Fruit fly (Drosophila melanogaster) whole organism, embryonic: ENCODE measurements around the gene BCL7-like.

ENCODE experiments used
- CG1024 ChIP-seq: fragments of 200-800 bp; sonication (Bioruptor generic); IDR thresholded peaks from 2 replicates; pipeline ENCODE4 v1.3.6; 2022; ENCODE audit warnings: missing biosample characterization, missing genetic modification characterization
- CG12071 ChIP-seq: fragments of 200-800 bp; sonication (Bioruptor generic); optimal IDR thresholded peaks from 3 replicates; lab custom pipeline; 2018; ENCODE audit warnings: missing biosample characterization, mild to moderate bottlenecking, missing genetic modification characterization
- CG12391 ChIP-seq: fragments of 200-800 bp; sonication (Bioruptor generic); optimal IDR thresholded peaks from 3 replicates; lab custom pipeline; 2018; ENCODE audit warnings: missing biosample characterization, mild to moderate bottlenecking, missing genetic modification characterization, moderate library complexity
- CG14965 ChIP-seq: fragments of 200-800 bp; sonication (Bioruptor generic); optimal IDR thresholded peaks from 2 replicates; lab custom pipeline; 2016; ENCODE audit warnings: missing biosample characterization, missing genetic modification characterization, borderline replicate concordance
- CG16813 ChIP-seq: fragments of 200-800 bp; sonication (Bioruptor generic); IDR thresholded peaks from 3 replicates; pipeline ENCODE4 v1.3.6; 2022; ENCODE audit warnings: missing biosample characterization, missing genetic modification characterization; ENCODE audit not compliant: partially characterized antibody
- CG17912 ChIP-seq: fragments of 200-800 bp; sonication (Bioruptor generic); optimal IDR thresholded peaks from 2 replicates; lab custom pipeline; 2018; ENCODE audit warnings: missing biosample characterization, mild to moderate bottlenecking, missing genetic modification characterization
- CG1792 ChIP-seq: fragments of 200-800 bp; sonication (Bioruptor generic); optimal IDR thresholded peaks from 2 replicates; lab custom pipeline; 2016; ENCODE audit warnings: missing biosample characterization, missing genetic modification characterization
- CG18476 ChIP-seq: fragments of 200-800 bp; sonication (Bioruptor generic); optimal IDR thresholded peaks from 2 replicates; lab custom pipeline; 2016; ENCODE audit warnings: missing biosample characterization, mild to moderate bottlenecking, missing genetic modification characterization
- CG2116 ChIP-seq: fragments of 200-800 bp; sonication (Bioruptor generic); optimal IDR thresholded peaks from 3 replicates; lab custom pipeline; 2018; ENCODE audit warnings: missing biosample characterization, mild to moderate bottlenecking, missing genetic modification characterization
- CG2120 ChIP-seq: fragments of 200-800 bp; sonication (Bioruptor generic); optimal IDR thresholded peaks from 3 replicates; lab custom pipeline; 2016; ENCODE audit warnings: missing biosample characterization, missing genetic modification characterization
- CG2712 ChIP-seq: fragments of 200-800 bp; optimal IDR thresholded peaks from 3 replicates; lab custom pipeline; 2019; ENCODE audit warnings: missing biosample characterization, mild to moderate bottlenecking, missing genetic modification characterization, moderate library complexity
- CG33213 ChIP-seq: fragments of 200-800 bp; sonication (Bioruptor generic); optimal IDR thresholded peaks from 3 replicates; lab custom pipeline; 2016; ENCODE audit warnings: missing biosample characterization, missing genetic modification characterization
- CG3847 ChIP-seq: fragments of 200-800 bp; sonication (Bioruptor generic); IDR thresholded peaks from 2 replicates; pipeline ENCODE4 v1.3.6; 2022; ENCODE audit warnings: missing biosample characterization, missing genetic modification characterization
- CG5953 ChIP-seq: fragments of 200-800 bp; sonication (Bioruptor generic); IDR thresholded peaks from 2 replicates; pipeline ENCODE4 v1.3.6; 2022; ENCODE audit warnings: missing biosample characterization, missing genetic modification characterization
- CG6813 ChIP-seq: fragments of 200-800 bp; sonication (Bioruptor generic); optimal IDR thresholded peaks from 2 replicates; lab custom pipeline; 2017; ENCODE audit warnings: missing biosample characterization, missing genetic modification characterization, mild to moderate bottlenecking, moderate library complexity, missing genetic modification reagents
- CG7839 ChIP-seq: fragments of 200-800 bp; sonication (Bioruptor generic); optimal IDR thresholded peaks from 3 replicates; lab custom pipeline; 2018; ENCODE audit warnings: missing biosample characterization, mild to moderate bottlenecking, missing genetic modification characterization, moderate library complexity
- CG8388 ChIP-seq: fragments of 200-800 bp; sonication (Bioruptor generic); optimal IDR thresholded peaks from 2 replicates; lab custom pipeline; 2019; ENCODE audit warnings: missing biosample characterization, mild to moderate bottlenecking, missing genetic modification characterization, moderate library complexity
- CG8944 ChIP-seq: fragments of 200-800 bp; sonication (Bioruptor generic); optimal IDR thresholded peaks from 3 replicates; lab custom pipeline; 2016; ENCODE audit warnings: missing biosample characterization, missing genetic modification characterization
- CrebB ChIP-seq: fragments of 200-800 bp; sonication (Bioruptor generic); optimal IDR thresholded peaks from 3 replicates; lab custom pipeline; 2018; ENCODE audit warnings: missing biosample characterization, mild to moderate bottlenecking, missing genetic modification characterization
- GATAe ChIP-seq: fragments of 200-800 bp; sonication (Bioruptor generic); conservative IDR thresholded peaks from 2 replicates; pipeline ENCODE4 v1.3.6; 2022; ENCODE audit warnings: missing biosample characterization, missing genetic modification characterization
- Hsf ChIP-seq: fragments of 200-800 bp; sonication (Bioruptor generic); optimal IDR thresholded peaks from 3 replicates; lab custom pipeline; 2016; ENCODE audit warnings: missing biosample characterization, missing genetic modification characterization
- Jarid2 ChIP-seq: fragments of 200-800 bp; sonication (Bioruptor generic); optimal IDR thresholded peaks from 3 replicates; lab custom pipeline; 2017; ENCODE audit warnings: mild to moderate bottlenecking, missing biosample characterization, missing genetic modification reagents, missing genetic modification characterization
- Mad ChIP-seq: fragments of 200-800 bp; sonication (Bioruptor generic); optimal IDR thresholded peaks from 2 replicates; lab custom pipeline; 2016; ENCODE audit warnings: missing biosample characterization, missing genetic modification characterization
- Neu2 ChIP-seq: fragments of 200-800 bp; sonication (Bioruptor generic); optimal IDR thresholded peaks from 3 replicates; lab custom pipeline; 2016; ENCODE audit warnings: missing biosample characterization, missing genetic modification characterization, borderline replicate concordance
- Ptx1 ChIP-seq: fragments of 200-800 bp; sonication (Bioruptor generic); IDR thresholded peaks from 2 replicates; pipeline ENCODE4 v1.3.6; 2022; ENCODE audit warnings: missing biosample characterization, missing genetic modification characterization
- Ssrp ChIP-seq: fragments of 200-800 bp; sonication (Bioruptor generic); optimal IDR thresholded peaks from 2 replicates; lab custom pipeline; 2018; ENCODE audit warnings: missing biosample characterization, mild to moderate bottlenecking, missing genetic modification characterization, moderate library complexity
- Xbp1 ChIP-seq: fragments of 200-800 bp; sonication (Bioruptor generic); optimal IDR thresholded peaks from 3 replicates; lab custom pipeline; 2016; ENCODE audit warnings: missing biosample characterization, mild to moderate bottlenecking, missing genetic modification characterization
- abd-A ChIP-seq: fragments of 200-800 bp; sonication (Bioruptor generic); optimal IDR thresholded peaks from 3 replicates; lab custom pipeline; 2019; ENCODE audit warnings: missing biosample characterization, mild to moderate bottlenecking, missing genetic modification characterization, moderate library complexity
- al ChIP-seq: fragments of 200-800 bp; sonication (Bioruptor generic); IDR thresholded peaks from 2 replicates; pipeline ENCODE4 v1.3.6; 2022; ENCODE audit warnings: missing biosample characterization, missing genetic modification characterization
- ato ChIP-seq: fragments of 200-800 bp; sonication (Bioruptor generic); IDR thresholded peaks from 2 replicates; pipeline ENCODE4 v1.3.6; 2022; ENCODE audit warnings: missing biosample characterization, missing genetic modification characterization; ENCODE audit not compliant: partially characterized antibody
- cato ChIP-seq: fragments of 200-800 bp; sonication (Bioruptor generic); optimal IDR thresholded peaks from 2 replicates; lab custom pipeline; 2016; ENCODE audit warnings: missing biosample characterization, missing genetic modification characterization, borderline replicate concordance
- dmrt11E ChIP-seq: fragments of 200-800 bp; sonication (Bioruptor generic); optimal IDR thresholded peaks from 3 replicates; lab custom pipeline; 2018; ENCODE audit warnings: missing biosample characterization, mild to moderate bottlenecking, missing genetic modification characterization, moderate library complexity
- fd96Cb ChIP-seq: fragments of 200-800 bp; sonication (Bioruptor generic); optimal IDR thresholded peaks from 2 replicates; lab custom pipeline; 2018; ENCODE audit warnings: missing biosample characterization, mild to moderate bottlenecking, missing genetic modification characterization, moderate library complexity
- h ChIP-seq: fragments of >200 bp; optimal IDR thresholded peaks from 2 replicates; lab custom pipeline; 2017
- lab ChIP-seq: fragments of 200-800 bp; sonication (Bioruptor generic); optimal IDR thresholded peaks from 3 replicates; lab custom pipeline; 2017; ENCODE audit warnings: missing biosample characterization, missing genetic modification characterization, mild to moderate bottlenecking, moderate library complexity, missing genetic modification reagents
- luna ChIP-seq: fragments of 200-800 bp; sonication (Bioruptor generic); optimal IDR thresholded peaks from 2 replicates; lab custom pipeline; 2016; ENCODE audit warnings: missing biosample characterization, missing genetic modification characterization
- nerfin-1 ChIP-seq: fragments of 200-800 bp; sonication (Bioruptor generic); optimal IDR thresholded peaks from 3 replicates; lab custom pipeline; 2019; ENCODE audit warnings: missing biosample characterization, mild to moderate bottlenecking, missing genetic modification characterization, moderate library complexity
- nmo ChIP-seq: fragments of 200-800 bp; sonication (Bioruptor generic); optimal IDR thresholded peaks from 2 replicates; lab custom pipeline; 2018; ENCODE audit warnings: missing biosample characterization, mild to moderate bottlenecking, missing genetic modification characterization, moderate library complexity
- pros ChIP-seq: fragments of 200-800 bp; sonication (Bioruptor generic); optimal IDR thresholded peaks from 3 replicates; lab custom pipeline; 2019; ENCODE audit warnings: missing biosample characterization, mild to moderate bottlenecking, missing genetic modification characterization, moderate library complexity
- psq ChIP-seq: fragments of 200-800 bp; sonication (Bioruptor generic); optimal IDR thresholded peaks from 2 replicates; lab custom pipeline; 2017; ENCODE audit warnings: missing biosample characterization, missing genetic modification characterization
- run ChIP-seq: fragments of 200-800 bp; sonication (Bioruptor generic); optimal IDR thresholded peaks from 3 replicates; lab custom pipeline; 2018; ENCODE audit warnings: missing biosample characterization, mild to moderate bottlenecking, missing genetic modification characterization
- sqz ChIP-seq: fragments of 200-800 bp; sonication (Bioruptor generic); optimal IDR thresholded peaks from 3 replicates; lab custom pipeline; 2018; ENCODE audit warnings: missing biosample characterization, mild to moderate bottlenecking, missing genetic modification characterization
- sr ChIP-seq: fragments of 200-800 bp; sonication (Bioruptor generic); IDR thresholded peaks from 3 replicates; pipeline ENCODE4 v1.3.6; 2022; ENCODE audit warnings: missing biosample characterization, missing genetic modification characterization
- tap ChIP-seq: fragments of 200-800 bp; optimal IDR thresholded peaks from 3 replicates; lab custom pipeline; 2019; ENCODE audit warnings: missing biosample characterization, mild to moderate bottlenecking, missing genetic modification characterization, moderate library complexity
- trem ChIP-seq: fragments of 200-800 bp; optimal IDR thresholded peaks from 3 replicates; lab custom pipeline; 2019; ENCODE audit warnings: missing biosample characterization, mild to moderate bottlenecking, missing genetic modification characterization, moderate library complexity
- ttk ChIP-seq: fragments of 200-800 bp; sonication (Bioruptor generic); IDR thresholded peaks from 2 replicates; pipeline ENCODE4 v2.1.2; 2022; ENCODE audit warnings: missing biosample characterization, missing genetic modification characterization
- tup ChIP-seq: fragments of 200-800 bp; sonication (Bioruptor generic); optimal IDR thresholded peaks from 2 replicates; lab custom pipeline; 2016; ENCODE audit warnings: missing biosample characterization, mild to moderate bottlenecking, missing genetic modification characterization, moderate library complexity
- twi ChIP-seq: fragments of 200-800 bp; optimal IDR thresholded peaks from 2 replicates; lab custom pipeline; 2019; ENCODE audit warnings: missing biosample characterization, mild to moderate bottlenecking, missing genetic modification characterization, moderate library complexity

Gene BCL7-like

DNA sequence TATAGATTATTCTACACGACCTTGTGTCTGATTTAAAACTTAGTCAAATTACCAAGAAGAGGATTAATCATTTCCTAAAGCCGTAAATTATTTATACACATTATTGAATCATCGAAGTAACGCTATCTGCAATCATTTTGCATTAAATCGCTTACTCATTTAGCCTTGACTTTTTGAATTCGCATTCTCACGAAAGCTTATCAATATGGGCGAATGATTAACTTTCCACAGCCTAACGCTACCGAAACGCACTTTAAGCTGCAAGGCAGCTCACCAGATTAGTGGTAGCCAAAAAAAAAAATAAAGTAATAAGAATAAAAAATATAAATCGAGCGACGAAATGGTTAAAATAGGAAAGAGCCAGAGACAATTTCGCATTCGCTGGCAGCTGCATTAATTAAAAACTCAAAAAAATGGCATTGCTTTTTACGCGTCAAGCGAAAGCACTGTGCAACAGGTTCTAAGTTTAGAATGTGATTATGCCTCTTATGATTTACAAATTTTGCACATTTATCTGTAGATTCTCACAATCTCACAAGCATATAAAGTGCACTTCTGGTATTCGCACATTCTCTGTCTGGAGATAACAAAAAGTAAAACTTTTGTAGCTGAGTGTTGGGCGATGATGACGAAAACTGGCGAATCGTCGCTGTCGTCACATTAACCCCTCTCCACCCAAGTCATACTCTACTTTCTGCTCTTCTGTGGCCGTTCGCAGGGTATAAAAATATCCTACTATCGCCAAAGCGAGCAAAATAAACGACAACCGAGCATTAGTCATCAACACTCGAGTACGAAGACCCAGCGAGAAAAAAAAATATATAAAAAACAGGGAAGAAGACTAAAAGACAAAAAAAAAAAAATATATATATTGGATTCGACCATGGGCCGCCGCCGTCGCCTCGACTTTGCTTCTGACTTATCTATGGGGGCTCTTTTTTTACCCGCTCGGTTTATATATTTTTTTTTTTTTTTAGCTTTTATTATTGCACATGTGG, 12.7 kb upstream of the BCL7-like start (continued):
- no peak for TF ChIP-seq abd-A (tag; lab: Kevin White, UChicago)
- no peak for TF ChIP-seq sr (GFP tag; lab: Robert Waterston, UW)
- no peak for TF ChIP-seq run (tag; lab: Kevin White, UChicago)
- peak; percentile 53 for TF ChIP-seq CG6813 (GFP tag; lab: Kevin White, UChicago)
- peak; percentile 42 for TF ChIP-seq CG2712 (tag; lab: Kevin White, UChicago)
- TF ChIP-seq psq (GFP tag; lab: Kevin White, UChicago) = no peak
- peak; percentile 81 for TF ChIP-seq CG2120 (GFP tag; lab: Kevin White, UChicago)
- peak; percentile 81 for TF ChIP-seq al (GFP tag; lab: Robert Waterston, UW)
- TF ChIP-seq CG16813 = no peak
- peak; percentile 39 for TF ChIP-seq CG8944 (GFP tag; lab: Kevin White, UChicago)
- peak; percentile 38 for TF ChIP-seq Mad
- peak; percentile 58 for TF ChIP-seq Xbp1
- TF ChIP-seq CG12071 (GFP tag; lab: Kevin White, UChicago) = peak; percentile 73
- peak; percentile 52 for TF ChIP-seq fd96Cb (tag; lab: Kevin White, UChicago)
- peak; percentile 31 for TF ChIP-seq tap
- TF ChIP-seq trem (tag; lab: Kevin White, UChicago) = no peak
- TF ChIP-seq nerfin-1 (tag; lab: Kevin White, UChicago) = no peak
- TF ChIP-seq CG1024 (GFP tag; lab: Robert Waterston, UW) = peak; percentile 49; the same call in 1 of the 2 replicates
- no peak for TF ChIP-seq CG8388
- TF ChIP-seq lab = peak; percentile 86
- TF ChIP-seq nmo (GFP tag; lab: Kevin White, UChicago) = peak; percentile 27
- peak; percentile 42; the same call in 1 of the 2 replicates for TF ChIP-seq ttk
- TF ChIP-seq CG33213 (GFP tag; lab: Kevin White, UChicago) = peak; percentile 15
- TF ChIP-seq CG3847 (GFP tag; lab: Robert Waterston, UW) = peak; percentile 63; the same call in 1 of the 2 replicates
- peak; percentile 19 for TF ChIP-seq Ssrp
- TF ChIP-seq luna (GFP tag; lab: Kevin White, UChicago) = peak; percentile 75
- TF ChIP-seq GATAe = no peak
- no peak for TF ChIP-seq CG14965
- TF ChIP-seq tup (GFP tag; lab: Kevin White, UChicago) = peak; percentile 2
- TF ChIP-seq Hsf (GFP tag; lab: Kevin White, UChicago) = peak; percentile 53
- TF ChIP-seq CG1792 = peak; percentile 41
- TF ChIP-seq Ptx1 (GFP tag; lab: Robert Waterston, UW) = peak; percentile 60
- no peak for TF ChIP-seq CG2116 (GFP tag; lab: Kevin White, UChicago)
- TF ChIP-seq CG18476 = no peak
- peak; percentile 36 for TF ChIP-seq Jarid2 (GFP tag; lab: Kevin White, UChicago)
- peak; percentile 53 for TF ChIP-seq CG12391 (tag; lab: Kevin White, UChicago)
- no peak for TF ChIP-seq sqz (GFP tag; lab: Kevin White, UChicago)
- TF ChIP-seq twi (tag; lab: Kevin White, UChicago) = no peak
- TF ChIP-seq pros = no peak
- TF ChIP-seq ato = no peak
- TF ChIP-seq CG17912 = no peak
- no peak for TF ChIP-seq dmrt11E (tag; lab: Kevin White, UChicago)
- peak; percentile 80 for TF ChIP-seq CG7839 (tag; lab: Kevin White, UChicago)
- TF ChIP-seq CG5953 (GFP tag; lab: Robert Waterston, UW) = no peak
- no peak for TF ChIP-seq Neu2
- TF ChIP-seq CrebB (tag; lab: Kevin White, UChicago) = peak; percentile 54
- no peak for TF ChIP-seq cato
- no peak for TF ChIP-seq h (lab: Kevin White, UChicago)
